Worm (Caenorhabditis elegans) whole organism, L3 larva: ENCODE data around the gene C46E10.1.
"Not testable (repeated sequence)": the region's sequence is repeated elsewhere in the genome, so short reads cannot be mapped to it uniquely, and the experiment has no call there.

Source experiments
- R02D3.7 ChIP-seq: fragments of 150-350 bp; optimal IDR thresholded peaks from 2 replicates; lab custom pipeline; 2014; ENCODE audit warnings: missing biosample characterization, missing genetic modification characterization
- ZK546.5 ChIP-seq: sonication (generic microtip); optimal IDR thresholded peaks from 2 replicates; lab custom pipeline; 2017; ENCODE audit warnings: missing biosample characterization, missing genetic modification characterization
- ceh-16 ChIP-seq: sonication (generic microtip); optimal IDR thresholded peaks from 2 replicates; lab custom pipeline; 2017; ENCODE audit warnings: missing biosample characterization, missing genetic modification characterization
- ceh-28 ChIP-seq: fragments of 150-350 bp; optimal IDR thresholded peaks from 2 replicates; lab custom pipeline; 2014; ENCODE audit warnings: missing biosample characterization, missing genetic modification reagents, missing genetic modification characterization
- ceh-9 ChIP-seq: sonication (generic microtip); optimal IDR thresholded peaks from 2 replicates; lab custom pipeline; 2018; ENCODE audit warnings: missing biosample characterization, missing genetic modification characterization
- egl-27 ChIP-seq: sonication (generic microtip); optimal IDR thresholded peaks from 4 replicates; lab custom pipeline; 2017; ENCODE audit warnings: missing biosample characterization, missing genetic modification reagents, missing genetic modification characterization
- egl-5 ChIP-seq: fragments of 150-350 bp; optimal IDR thresholded peaks from 2 replicates; lab custom pipeline; 2017; ENCODE audit warnings: missing biosample characterization, missing genetic modification reagents, missing genetic modification characterization, inconsistent platforms
- elt-2 ChIP-seq: sonication (generic microtip); optimal IDR thresholded peaks from 2 replicates; lab custom pipeline; 2016; ENCODE audit warnings: missing genetic modification reagents, mild to moderate bottlenecking, missing genetic modification characterization, missing compliant biosample characterization
- elt-3 ChIP-seq, 3 experiments: fragments of 150-350 bp in 1 of 3; sonication (generic microtip) in 2 of 3; optimal IDR thresholded peaks; 2 replicates in 2 of 3; 4 replicates in 1 of 3; lab custom pipeline; 2014 to 2017; ENCODE audit warnings: missing biosample characterization in 3 of 3, missing genetic modification characterization in 3 of 3
- eor-1 ChIP-seq, 2 experiments: fragments of 150-350 bp; optimal IDR thresholded peaks; 2 replicates each; lab custom pipeline; 2014 to 2018; ENCODE audit warnings: missing biosample characterization in 2 of 2, missing genetic modification characterization in 2 of 2
- fkh-2 ChIP-seq: fragments of 150-350 bp; optimal IDR thresholded peaks from 2 replicates; lab custom pipeline; 2014; ENCODE audit warnings: missing biosample characterization, missing genetic modification reagents, missing genetic modification characterization
- hmg-11 ChIP-seq: sonication (generic microtip); optimal IDR thresholded peaks from 2 replicates; lab custom pipeline; 2016; ENCODE audit warnings: missing genetic modification characterization, missing compliant biosample characterization
- lsy-12 ChIP-seq: sonication (generic microtip); optimal IDR thresholded peaks from 2 replicates; lab custom pipeline; 2016; ENCODE audit warnings: mild to moderate bottlenecking, missing genetic modification characterization, missing compliant biosample characterization
- mdl-1 ChIP-seq: fragments of 150-350 bp; optimal IDR thresholded peaks from 2 replicates; lab custom pipeline; 2014; ENCODE audit warnings: missing biosample characterization, missing genetic modification characterization
- mml-1 ChIP-seq: fragments of 150-350 bp; sonication (generic microtip); optimal IDR thresholded peaks from 3 replicates; lab custom pipeline; 2014; ENCODE audit warnings: missing biosample characterization, missing genetic modification characterization
- nfya-1 ChIP-seq: sonication (generic microtip); optimal IDR thresholded peaks from 2 replicates; lab custom pipeline; 2017; ENCODE audit warnings: missing genetic modification characterization, mild to moderate bottlenecking, missing compliant biosample characterization, antibody characterized with exemption, moderate library complexity; ENCODE audit not compliant: insufficient read depth
- nhr-11 ChIP-seq: fragments of 150-350 bp; optimal IDR thresholded peaks from 2 replicates; lab custom pipeline; 2014; ENCODE audit warnings: missing biosample characterization, missing genetic modification characterization
- nhr-12 ChIP-seq: fragments of 150-350 bp; optimal IDR thresholded peaks from 2 replicates; lab custom pipeline; 2014; ENCODE audit warnings: missing biosample characterization, missing genetic modification characterization
- nhr-23 ChIP-seq: fragments of 150-350 bp; optimal IDR thresholded peaks from 2 replicates; lab custom pipeline; 2014; ENCODE audit warnings: missing biosample characterization, missing genetic modification reagents, missing genetic modification characterization
- nhr-237 ChIP-seq: fragments of 150-350 bp; optimal IDR thresholded peaks from 2 replicates; lab custom pipeline; 2014; ENCODE audit warnings: missing biosample characterization, missing genetic modification characterization
- nhr-28 ChIP-seq: fragments of 150-350 bp; optimal IDR thresholded peaks from 2 replicates; lab custom pipeline; 2014; ENCODE audit warnings: missing biosample characterization, missing genetic modification characterization
- nhr-43 ChIP-seq: sonication (generic microtip); optimal IDR thresholded peaks from 2 replicates; lab custom pipeline; 2016; ENCODE audit warnings: mild to moderate bottlenecking, missing genetic modification characterization, missing compliant biosample characterization; ENCODE audit not compliant: poor library complexity, severe bottlenecking
- nhr-67 ChIP-seq: fragments of 150-350 bp; optimal IDR thresholded peaks from 2 replicates; lab custom pipeline; 2014; ENCODE audit warnings: missing biosample characterization, missing genetic modification characterization
- nhr-76 ChIP-seq: fragments of 150-350 bp; sonication (generic microtip); optimal IDR thresholded peaks from 5 replicates; lab custom pipeline; 2014; ENCODE audit warnings: missing biosample characterization, missing genetic modification characterization
- nhr-77 ChIP-seq: fragments of 150-350 bp; optimal IDR thresholded peaks from 2 replicates; lab custom pipeline; 2014; ENCODE audit warnings: missing biosample characterization, missing genetic modification characterization
- pha-4 ChIP-seq: fragments of 150-350 bp; optimal IDR thresholded peaks from 2 replicates; lab custom pipeline; 2014; ENCODE audit warnings: missing biosample characterization, missing genetic modification reagents, missing genetic modification characterization
- pqm-1 ChIP-seq: fragments of 150-350 bp; optimal IDR thresholded peaks from 2 replicates; lab custom pipeline; 2017; ENCODE audit warnings: missing biosample characterization, missing genetic modification characterization, inconsistent platforms
- skn-1 ChIP-seq: fragments of 150-350 bp; optimal IDR thresholded peaks from 2 replicates; lab custom pipeline; 2014; ENCODE audit warnings: missing biosample characterization, missing genetic modification characterization
- tbx-2 ChIP-seq: sonication (generic microtip); optimal IDR thresholded peaks from 2 replicates; lab custom pipeline; 2016; ENCODE audit warnings: mild to moderate bottlenecking, missing genetic modification characterization, missing compliant biosample characterization
- unc-39 ChIP-seq: sonication (generic microtip); optimal IDR thresholded peaks from 4 replicates; lab custom pipeline; 2017; ENCODE audit warnings: missing biosample characterization, missing genetic modification characterization
- unc-62 ChIP-seq: fragments of 150-350 bp; sonication (generic microtip); optimal IDR thresholded peaks from 4 replicates; lab custom pipeline; 2014; ENCODE audit warnings: missing biosample characterization, missing genetic modification reagents, missing genetic modification characterization
- ztf-11 ChIP-seq: fragments of 150-350 bp; optimal IDR thresholded peaks from 2 replicates; lab custom pipeline; 2014; ENCODE audit warnings: missing biosample characterization, missing genetic modification characterization
- ztf-4 ChIP-seq: fragments of 150-350 bp; optimal IDR thresholded peaks from 2 replicates; lab custom pipeline; 2014; ENCODE audit warnings: missing biosample characterization, missing genetic modification characterization

C46E10.1 gene

ce11 chrII:3757499-3757898 lies 33.5 kb downstream of the C46E10.1 start, which contains the start of gene srx-111:
srx-111 (plus strand) TSS chrII:3757799.
- no peak for TF ChIP-seq R02D3.7 (tag; lab: Kevin White, UChicago)
- no peak for TF ChIP-seq nhr-237 (tag; lab: Kevin White, UChicago)
- no peak for TF ChIP-seq ceh-16
- no peak for TF ChIP-seq tbx-2
- TF ChIP-seq lsy-12 (tag; lab: Kevin White, UChicago): no peak
- TF ChIP-seq ztf-4 (tag; lab: Kevin White, UChicago): no peak
- no peak for TF ChIP-seq unc-39 (tag; lab: Kevin White, UChicago)
- no peak for TF ChIP-seq nhr-76 (tag; lab: Kevin White, UChicago)
- TF ChIP-seq elt-3 (tag; optimal IDR thresholded peaks at IDR 0.05; lab: Kevin White, UChicago): no peak
- TF ChIP-seq nhr-43: no peak
- no peak for TF ChIP-seq eor-1 (tag; optimal IDR thresholded peaks at IDR 0.05; lab: Kevin White, UChicago)
- TF ChIP-seq elt-2 (tag; lab: Kevin White, UChicago): no peak
- TF ChIP-seq nfya-1 (tag; lab: Kevin White, UChicago): no peak
- no peak for TF ChIP-seq nhr-12 (tag; lab: Kevin White, UChicago)
- TF ChIP-seq pqm-1 (tag; lab: Kevin White, UChicago): no peak
- TF ChIP-seq fkh-2 (tag; lab: Kevin White, UChicago): no peak
- no peak for TF ChIP-seq skn-1 (tag; lab: Kevin White, UChicago)

ce11 chrII:3759010-3759409 lies 35.0 kb downstream of the C46E10.1 start, which contains the start of gene T24E12.12:
T24E12.12 (plus strand) TSS chrII:3759290.
- TF ChIP-seq elt-2 (tag; lab: Kevin White, UChicago): no peak
- no peak for TF ChIP-seq lsy-12 (tag; lab: Kevin White, UChicago)
- no peak for TF ChIP-seq nhr-43

- TF ChIP-seq egl-27; nhr-23 (tag; lab: Kevin White, UChicago); ceh-16: not testable (repeated sequence)
Measured at ce11 chrII:3761599-3761998, 37.6 kb downstream of the C46E10.1 start, which contains the start of gene T24E12.6. T24E12.6 (minus strand) TSS chrII:3761699.

ce11 chrII:3764486-3764885 lies 40.5 kb downstream of the C46E10.1 start, which contains the start of gene srx-112:
srx-112 (minus strand) TSS chrII:3764586.
- TF ChIP-seq unc-62 (GFP tag; lab: Kevin White, UChicago) (no peak), elt-2 (tag; lab: Kevin White, UChicago) (no peak)

- TF ChIP-seq ceh-28 (tag; lab: Kevin White, UChicago) (no peak), nhr-28 (no peak), nhr-11 (no peak), ztf-11 (tag; lab: Kevin White, UChicago) (no peak), elt-2 (tag; lab: Kevin White, UChicago) (no peak), eor-1 (tag; optimal IDR thresholded peaks at IDR 0.05; lab: Kevin White, UChicago) (no peak), nhr-77 (no peak), R02D3.7 (tag; lab: Kevin White, UChicago) (no peak), tbx-2 (no peak), lsy-12 (tag; lab: Kevin White, UChicago) (no peak)
Measured at ce11 chrII:3771640-3772039, 47.6 kb downstream of the C46E10.1 start.

ce11 chrII:3773130-3773529 lies 49.1 kb downstream of the C46E10.1 start, which contains the start of gene T24E12.10:
T24E12.10 (minus strand) TSS chrII:3773230.
- TF ChIP-seq mdl-1: no peak
- TF ChIP-seq hmg-11 (tag; lab: Kevin White, UChicago): no peak
- no peak for TF ChIP-seq unc-62 (GFP tag; lab: Kevin White, UChicago)
- no peak for TF ChIP-seq ZK546.5 (tag; lab: Kevin White, UChicago)
- TF ChIP-seq lsy-12 (tag; lab: Kevin White, UChicago): no peak
- TF ChIP-seq mml-1: no peak
- no peak for TF ChIP-seq nhr-67 (tag; lab: Kevin White, UChicago)
- no peak for TF ChIP-seq skn-1 (tag; lab: Kevin White, UChicago)
- TF ChIP-seq nfya-1 (tag; lab: Kevin White, UChicago): no peak
- TF ChIP-seq egl-5 (tag; lab: Kevin White, UChicago): no peak
- no peak for TF ChIP-seq nhr-237 (tag; lab: Kevin White, UChicago)
- TF ChIP-seq ceh-9: no peak
- no peak for TF ChIP-seq nhr-77
- no peak for TF ChIP-seq pha-4
- no peak for TF ChIP-seq egl-27
- no peak for TF ChIP-seq tbx-2
